Worm (Caenorhabditis elegans) whole organism, mixed stage, embryonic: Measurements from ENCODE around the gene W10G11.19.

Experiments used
- M03D4.4 ChIP-seq: sonication (generic microtip); optimal IDR thresholded peaks from 2 replicates; lab custom pipeline; 2017; ENCODE audit warnings: mild to moderate bottlenecking, missing genetic modification characterization, missing compliant biosample characterization
- bed-3 ChIP-seq: fragments of 200-800 bp; sonication (Bioruptor generic); optimal IDR thresholded peaks from 3 replicates; lab custom pipeline; 2018; ENCODE audit warnings: mild to moderate bottlenecking, missing genetic modification characterization, moderate library complexity, missing compliant biosample characterization
- blmp-1 ChIP-seq: fragments of 150-350 bp; optimal IDR thresholded peaks from 2 replicates; lab custom pipeline; 2014; ENCODE audit warnings: missing biosample characterization, missing genetic modification characterization
- ceh-39 ChIP-seq: fragments of 150-350 bp; optimal IDR thresholded peaks from 2 replicates; lab custom pipeline; 2014; ENCODE audit warnings: missing biosample characterization, missing genetic modification characterization
- ceh-43 ChIP-seq: fragments of 200-800 bp; sonication (Bioruptor generic); optimal IDR thresholded peaks from 2 replicates; lab custom pipeline; 2018; ENCODE audit warnings: mild to moderate bottlenecking, missing genetic modification characterization, moderate library complexity, missing compliant biosample characterization
- ceh-83 ChIP-seq: fragments of 200-800 bp; sonication (Bioruptor generic); optimal IDR thresholded peaks from 2 replicates; lab custom pipeline; 2018; ENCODE audit warnings: mild to moderate bottlenecking, missing genetic modification characterization, missing compliant biosample characterization
- ces-1 ChIP-seq: fragments of 150-350 bp; optimal IDR thresholded peaks from 2 replicates; lab custom pipeline; 2014; ENCODE audit warnings: missing biosample characterization, missing genetic modification reagents, missing genetic modification characterization
- cnd-1 ChIP-seq: fragments of 200-800 bp; sonication (Bioruptor generic); optimal IDR thresholded peaks from 2 replicates; lab custom pipeline; 2018; ENCODE audit warnings: mild to moderate bottlenecking, missing genetic modification characterization, missing compliant biosample characterization
- drap-1 ChIP-seq: fragments of 200-800 bp; sonication (Bioruptor generic); optimal IDR thresholded peaks from 3 replicates; lab custom pipeline; 2018; ENCODE audit warnings: mild to moderate bottlenecking, missing genetic modification characterization, missing compliant biosample characterization
- elt-1 ChIP-seq: sonication (generic microtip); optimal IDR thresholded peaks from 2 replicates; lab custom pipeline; 2017; ENCODE audit warnings: missing genetic modification characterization, mild to moderate bottlenecking, missing compliant biosample characterization, antibody characterized with exemption, moderate library complexity, borderline replicate concordance; ENCODE audit not compliant: insufficient read depth
- elt-3 ChIP-seq: fragments of 150-350 bp; optimal IDR thresholded peaks from 2 replicates; lab custom pipeline; 2014; ENCODE audit warnings: missing biosample characterization, missing genetic modification characterization
- ham-2 ChIP-seq: fragments of 200-800 bp; sonication (Bioruptor generic); optimal IDR thresholded peaks from 2 replicates; lab custom pipeline; 2018; ENCODE audit warnings: mild to moderate bottlenecking, missing genetic modification characterization, missing compliant biosample characterization
- hlh-1 ChIP-seq: fragments of 150-350 bp; optimal IDR thresholded peaks from 2 replicates; lab custom pipeline; 2014; ENCODE audit warnings: missing biosample characterization, missing genetic modification reagents, missing genetic modification characterization
- lin-13 ChIP-seq: fragments of 150-350 bp; optimal IDR thresholded peaks from 2 replicates; lab custom pipeline; 2014; ENCODE audit warnings: missing biosample characterization, missing genetic modification characterization
- lsy-2 ChIP-seq: fragments of 150-350 bp; optimal IDR thresholded peaks from 2 replicates; lab custom pipeline; 2014; ENCODE audit warnings: missing biosample characterization, missing genetic modification characterization
- mab-5 ChIP-seq: fragments of 150-350 bp; optimal IDR thresholded peaks from 2 replicates; lab custom pipeline; 2014; ENCODE audit warnings: missing biosample characterization, missing genetic modification characterization
- mep-1 ChIP-seq: fragments of 150-350 bp; optimal IDR thresholded peaks from 2 replicates; lab custom pipeline; 2017; ENCODE audit warnings: missing biosample characterization, missing genetic modification reagents, missing genetic modification characterization, inconsistent platforms
- mls-2 ChIP-seq: sonication (generic microtip); optimal IDR thresholded peaks from 2 replicates; lab custom pipeline; 2016; ENCODE audit warnings: mild to moderate bottlenecking, missing genetic modification characterization, moderate library complexity, missing compliant biosample characterization
- nhr-12 ChIP-seq: fragments of 150-350 bp; optimal IDR thresholded peaks from 2 replicates; lab custom pipeline; 2014; ENCODE audit warnings: missing biosample characterization, missing genetic modification characterization
- nhr-2 ChIP-seq: fragments of 150-350 bp; optimal IDR thresholded peaks from 2 replicates; lab custom pipeline; 2014; ENCODE audit warnings: missing biosample characterization, missing genetic modification characterization
- nhr-237 ChIP-seq: fragments of 150-350 bp; optimal IDR thresholded peaks from 2 replicates; lab custom pipeline; 2014; ENCODE audit warnings: missing biosample characterization, missing genetic modification characterization
- nhr-28 ChIP-seq: fragments of 150-350 bp; optimal IDR thresholded peaks from 2 replicates; lab custom pipeline; 2014; ENCODE audit warnings: missing biosample characterization, missing genetic modification characterization
- nhr-76 ChIP-seq: sonication (generic microtip); optimal IDR thresholded peaks from 2 replicates; lab custom pipeline; 2017; ENCODE audit warnings: missing biosample characterization, missing genetic modification characterization
- pha-4 ChIP-seq: fragments of 150-350 bp; optimal IDR thresholded peaks from 2 replicates; lab custom pipeline; 2018; ENCODE audit warnings: missing biosample characterization, missing genetic modification reagents, missing genetic modification characterization
- snpc-4 ChIP-seq: fragments of 150-350 bp; optimal IDR thresholded peaks from 2 replicates; lab custom pipeline; 2014; ENCODE audit warnings: missing biosample characterization, missing genetic modification characterization
- sptf-1 ChIP-seq: sonication (generic microtip); optimal IDR thresholded peaks from 2 replicates; lab custom pipeline; 2017; ENCODE audit warnings: mild to moderate bottlenecking, missing genetic modification characterization, moderate library complexity, missing compliant biosample characterization
- tbx-8 ChIP-seq: fragments of 200-800 bp; sonication (Bioruptor generic); optimal IDR thresholded peaks from 2 replicates; lab custom pipeline; 2018; ENCODE audit warnings: mild to moderate bottlenecking, missing genetic modification characterization, moderate library complexity, missing compliant biosample characterization
- unc-120 ChIP-seq: sonication (generic microtip); optimal IDR thresholded peaks from 2 replicates; lab custom pipeline; 2017; ENCODE audit warnings: missing genetic modification characterization, missing compliant biosample characterization; ENCODE audit not compliant: poor library complexity, severe bottlenecking
- unc-39 ChIP-seq: fragments of 150-350 bp; optimal IDR thresholded peaks from 2 replicates; lab custom pipeline; 2014; ENCODE audit warnings: missing biosample characterization, missing genetic modification characterization
- zip-8 ChIP-seq: fragments of 150-350 bp; optimal IDR thresholded peaks from 2 replicates; lab custom pipeline; 2014; ENCODE audit warnings: missing biosample characterization, missing genetic modification characterization
- ztf-11 ChIP-seq: fragments of 150-350 bp; optimal IDR thresholded peaks from 2 replicates; lab custom pipeline; 2014; ENCODE audit warnings: missing biosample characterization, missing genetic modification characterization

W10G11.19 gene

DNA sequence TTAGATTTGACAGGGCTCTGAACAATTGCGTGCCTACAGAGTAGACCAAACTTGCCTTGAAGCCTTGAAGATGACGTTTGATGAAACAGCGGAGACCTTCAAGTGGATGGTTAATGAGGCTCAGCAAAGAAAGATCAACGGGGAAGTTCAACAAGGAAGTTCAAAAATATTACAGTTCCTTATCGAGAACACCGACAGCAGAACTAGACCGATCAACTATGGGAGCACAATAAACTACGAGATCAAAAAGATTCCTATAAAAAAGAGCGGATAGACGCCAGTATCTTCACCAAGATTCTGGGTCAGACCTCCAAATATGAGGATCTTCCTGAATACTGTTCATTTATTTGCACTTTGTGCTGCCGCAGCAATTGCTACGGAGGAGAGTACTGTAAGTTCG is 29.3 kb downstream of the W10G11.19 start, which contains the start of gene clec-134:
Gene clec-134 (plus strand): TSS at position 301 of the 400 bp plus-strand sequence.
- TF ChIP-seq ceh-43 (GFP tag; lab: Kevin White, UChicago) (no peak), lsy-2 (tag; lab: Kevin White, UChicago) (no peak), mep-1 (tag; lab: Kevin White, UChicago) (no peak), mls-2 (tag; lab: Kevin White, UChicago) (no peak), nhr-2 (no peak), nhr-237 (tag; lab: Kevin White, UChicago) (no peak), lin-13 (no peak), unc-39 (tag; lab: Kevin White, UChicago) (no peak), ztf-11 (no peak), zip-8 (tag; lab: Kevin White, UChicago) (no peak), elt-1 (tag; lab: Kevin White, UChicago) (no peak), nhr-76 (tag; lab: Kevin White, UChicago) (no peak), M03D4.4 (tag; lab: Kevin White, UChicago) (no peak), ham-2 (no peak), bed-3 (GFP tag; lab: Kevin White, UChicago) (no peak), drap-1 (GFP tag; lab: Kevin White, UChicago) (no peak)
- TF ChIP-seq, all 35 proteins: peak for 0

DNA sequence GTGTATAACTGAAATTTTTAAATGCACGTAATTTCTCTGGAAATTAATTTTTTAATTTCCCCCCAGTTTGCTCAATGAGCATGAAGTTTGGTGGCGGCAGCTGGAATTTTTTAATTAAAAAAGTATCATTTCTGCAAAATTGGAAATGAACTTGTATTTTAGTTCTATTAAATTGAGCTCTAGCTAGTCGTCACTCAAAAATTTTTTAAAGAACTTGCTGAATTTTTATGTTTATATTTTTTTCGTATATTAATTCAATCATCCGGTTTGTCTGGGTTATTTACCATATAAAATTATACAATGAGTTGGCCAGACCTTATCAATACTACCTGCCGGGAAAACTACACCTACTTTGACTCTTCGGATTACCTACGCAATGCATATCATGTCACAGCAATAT is 31.3 kb downstream of the W10G11.19 start, which contains the start of gene srh-59:
Gene srh-59 (plus strand): TSS at position 301 of the 400 bp plus-strand sequence.
- TF ChIP-seq blmp-1 (tag; lab: Kevin White, UChicago): no peak
- no peak for TF ChIP-seq nhr-76 (tag; lab: Kevin White, UChicago)
- TF ChIP-seq lin-13: no peak
- no peak for TF ChIP-seq elt-3 (tag; lab: Kevin White, UChicago)
- TF ChIP-seq zip-8 (tag; lab: Kevin White, UChicago): no peak
- TF ChIP-seq nhr-12 (tag; lab: Kevin White, UChicago): no peak
- TF ChIP-seq ceh-83: no peak
- TF ChIP-seq ces-1 (GFP tag; lab: Kevin White, UChicago): no peak

DNA sequence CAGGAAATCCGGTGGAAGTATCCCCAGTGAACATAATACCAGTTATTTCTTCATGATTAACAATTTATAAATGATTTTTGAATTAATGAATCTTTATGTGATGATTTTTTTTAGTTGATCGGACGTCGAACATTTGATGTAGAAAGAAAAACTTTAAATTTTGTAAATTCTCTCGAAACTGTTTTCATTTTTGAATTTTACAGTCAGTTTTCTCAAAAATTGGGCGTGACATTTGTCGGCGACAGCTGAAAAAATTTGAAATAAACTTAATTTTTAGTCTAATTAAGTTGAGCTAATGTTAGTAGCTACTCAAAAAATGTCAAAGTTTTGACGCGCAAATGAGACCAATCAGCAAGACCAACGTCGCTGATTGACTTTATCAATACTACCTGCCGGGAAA is 33.0 kb downstream of the W10G11.19 start, which contains the start of gene srh-60:
Gene srh-60 (plus strand): TSS at position 301 of the 400 bp plus-strand sequence.
- TF ChIP-seq ztf-11: no peak
- no peak for TF ChIP-seq hlh-1 (tag; lab: Kevin White, UChicago)
- no peak for TF ChIP-seq elt-1 (tag; lab: Kevin White, UChicago)
- TF ChIP-seq nhr-28: no peak
- TF ChIP-seq cnd-1 (tag; lab: Kevin White, UChicago): no peak
- TF ChIP-seq nhr-12 (tag; lab: Kevin White, UChicago): no peak
- TF ChIP-seq ceh-43 (GFP tag; lab: Kevin White, UChicago): no peak
- no peak for TF ChIP-seq unc-39 (tag; lab: Kevin White, UChicago)
- no peak for TF ChIP-seq pha-4
- no peak for TF ChIP-seq ham-2
- no peak for TF ChIP-seq tbx-8 (GFP tag; lab: Kevin White, UChicago)
- no peak for TF ChIP-seq bed-3 (GFP tag; lab: Kevin White, UChicago)

DNA sequence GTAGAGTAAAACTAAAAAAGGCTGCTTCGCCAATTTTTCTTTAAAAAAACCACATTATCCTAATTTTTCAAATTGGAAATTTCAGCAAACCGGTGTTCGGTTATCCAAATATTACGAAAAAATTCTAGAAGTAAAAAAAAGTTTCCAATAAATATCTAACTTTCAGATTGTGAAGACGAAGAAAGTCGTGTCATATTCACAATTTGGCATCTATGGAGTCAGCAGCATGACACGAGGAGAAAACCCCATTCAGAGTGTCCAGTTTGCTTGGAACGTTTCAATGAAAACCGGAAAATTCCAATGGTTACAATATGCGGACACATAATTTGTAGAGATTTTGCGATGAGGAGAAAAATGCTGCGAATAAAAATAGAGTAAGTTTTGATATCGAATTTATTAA is 44.9 kb downstream of the W10G11.19 start, which contains the start of gene Y49F6A.12:
Gene Y49F6A.12 (plus strand): TSS at position 301 of the 400 bp plus-strand sequence.
- TF ChIP-seq elt-3 (tag; lab: Kevin White, UChicago) (no peak), elt-1 (tag; lab: Kevin White, UChicago) (no peak), nhr-237 (tag; lab: Kevin White, UChicago) (no peak), ces-1 (GFP tag; lab: Kevin White, UChicago) (no peak), ham-2 (no peak), lsy-2 (tag; lab: Kevin White, UChicago) (no peak), cnd-1 (tag; lab: Kevin White, UChicago) (no peak), ceh-43 (GFP tag; lab: Kevin White, UChicago) (no peak), nhr-76 (tag; lab: Kevin White, UChicago) (no peak), sptf-1 (tag; lab: Kevin White, UChicago) (no peak), drap-1 (GFP tag; lab: Kevin White, UChicago) (no peak), tbx-8 (GFP tag; lab: Kevin White, UChicago) (no peak), pha-4 (no peak), ceh-39 (no peak), mls-2 (tag; lab: Kevin White, UChicago) (no peak), mep-1 (tag; lab: Kevin White, UChicago) (no peak), unc-39 (tag; lab: Kevin White, UChicago) (no peak), zip-8 (tag; lab: Kevin White, UChicago) (no peak)

DNA sequence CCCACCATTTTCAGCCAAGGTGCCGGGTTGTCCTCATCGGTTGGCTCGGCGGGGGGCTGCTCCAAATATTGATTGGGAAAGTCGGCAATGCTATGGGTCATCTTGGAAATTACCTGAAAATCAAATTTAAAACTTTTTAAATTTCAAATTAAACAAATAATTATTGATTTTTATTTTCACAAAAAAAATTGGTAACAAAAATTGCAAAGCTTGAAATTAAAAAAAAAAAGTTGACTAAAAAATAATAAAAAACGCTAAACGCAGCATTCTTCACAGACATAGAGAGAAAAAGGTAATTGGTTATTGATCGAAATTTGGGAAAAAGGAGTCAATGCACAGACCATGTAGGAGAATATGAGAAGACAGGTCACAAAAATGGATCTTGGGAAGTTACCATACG is 48.3 kb downstream of the W10G11.19 start, which contains the start of gene Y49F6A.11:
Gene Y49F6A.11 (minus strand): TSS at position 101 of the 400 bp plus-strand sequence.
- no peak for TF ChIP-seq tbx-8 (GFP tag; lab: Kevin White, UChicago)
- no peak for TF ChIP-seq nhr-12 (tag; lab: Kevin White, UChicago)
- no peak for TF ChIP-seq cnd-1 (tag; lab: Kevin White, UChicago)
- TF ChIP-seq lin-13: no peak
- no peak for TF ChIP-seq hlh-1 (tag; lab: Kevin White, UChicago)
- TF ChIP-seq nhr-2: no peak
- TF ChIP-seq mls-2 (tag; lab: Kevin White, UChicago): no peak
- no peak for TF ChIP-seq blmp-1 (tag; lab: Kevin White, UChicago)
- no peak for TF ChIP-seq ztf-11
- TF ChIP-seq elt-1 (tag; lab: Kevin White, UChicago): no peak
- TF ChIP-seq pha-4: no peak
- no peak for TF ChIP-seq mab-5
- TF ChIP-seq snpc-4 (tag; lab: Kevin White, UChicago): no peak
- TF ChIP-seq lsy-2 (tag; lab: Kevin White, UChicago): no peak
- no peak for TF ChIP-seq ceh-39
- TF ChIP-seq unc-120: no peak
